Fruit fly (Drosophila melanogaster) S2 (cell line): ENCODE measurements around the gene Pcd.

Source experiments
- CG8478 ChIP-seq: fragments of >200 bp; optimal IDR thresholded peaks from 2 replicates; lab custom pipeline; 2018
- CTCF ChIP-seq, 2 experiments: fragments of >200 bp; optimal IDR thresholded peaks; 2 replicates each; lab custom pipeline; 2018

- TF ChIP-seq CTCF (optimal IDR thresholded peaks at IDR 0.05; lab: Kevin White, UChicago) = no peak
- TF ChIP-seq CG8478 (lab: Kevin White, UChicago) = no peak
These were observed 1.8 kb downstream of the Pcd start, which contains the start of the genes Naa40 and CG18731 for dm6 chr3R:29724745-29725144.
